Fruit fly (Drosophila melanogaster) whole organism, wandering third instar larva: ENCODE results near the gene Glut4EF.

ENCODE experiments used
- Abd-B ChIP-seq: fragments of >200 bp; optimal IDR thresholded peaks from 2 replicates; lab custom pipeline; 2017; ENCODE audit warnings: missing biosample characterization, missing genetic modification characterization
- CG32264 ChIP-seq: fragments of 200-800 bp; sonication (Bioruptor generic); optimal IDR thresholded peaks from 2 replicates; lab custom pipeline; 2016; ENCODE audit warnings: missing biosample characterization, missing genetic modification characterization
- CG9705 ChIP-seq: fragments of 200-800 bp; sonication (Bioruptor generic); optimal IDR thresholded peaks from 2 replicates; lab custom pipeline; 2018; ENCODE audit warnings: missing biosample characterization, mild to moderate bottlenecking, missing genetic modification characterization
- CrebA ChIP-seq: fragments of 200-800 bp; sonication (Bioruptor generic); optimal IDR thresholded peaks from 2 replicates; lab custom pipeline; 2016; ENCODE audit warnings: missing biosample characterization, mild to moderate bottlenecking, missing genetic modification characterization, borderline replicate concordance
- Dfd ChIP-seq: fragments of >200 bp; optimal IDR thresholded peaks from 2 replicates; lab custom pipeline; 2017; ENCODE audit warnings: missing biosample characterization, missing genetic modification characterization
- Dif ChIP-seq: fragments of 200-275, 200-300 bp; sonication (Bioruptor generic); optimal IDR thresholded peaks from 2 replicates; lab custom pipeline; 2018; ENCODE audit warnings: missing biosample characterization, missing genetic modification characterization; ENCODE audit not compliant: partially characterized antibody
- GATAd ChIP-seq: sonication (Bioruptor generic); optimal IDR thresholded peaks from 2 replicates; lab custom pipeline; 2016; ENCODE audit warnings: missing biosample characterization, missing genetic modification characterization
- HLH106 ChIP-seq: fragments of 200-800 bp; optimal IDR thresholded peaks from 3 replicates; lab custom pipeline; 2019; ENCODE audit warnings: missing biosample characterization, mild to moderate bottlenecking, missing genetic modification characterization, moderate library complexity
- Hnf4 ChIP-seq: fragments of 200-800 bp; sonication (Bioruptor generic); optimal IDR thresholded peaks from 2 replicates; lab custom pipeline; 2016; ENCODE audit warnings: missing biosample characterization, mild to moderate bottlenecking, missing genetic modification characterization
- Hr78 ChIP-seq: fragments of >200 bp; optimal IDR thresholded peaks from 2 replicates; lab custom pipeline; 2017; ENCODE audit warnings: missing biosample characterization, missing genetic modification characterization
- Hr83 ChIP-seq: fragments of 200-300 bp; sonication (Bioruptor generic); optimal IDR thresholded peaks from 2 replicates; lab custom pipeline; 2016; ENCODE audit warnings: missing biosample characterization, mild to moderate bottlenecking, missing genetic modification characterization, moderate library complexity; ENCODE audit not compliant: poor library complexity, severe bottlenecking
- Jra ChIP-seq: sonication (Bioruptor generic); optimal IDR thresholded peaks from 2 replicates; lab custom pipeline; 2016; ENCODE audit warnings: missing biosample characterization, missing genetic modification characterization
- Mio ChIP-seq: sonication (Bioruptor generic); optimal IDR thresholded peaks from 2 replicates; lab custom pipeline; 2016; ENCODE audit warnings: missing biosample characterization, missing genetic modification characterization
- Myc ChIP-seq: fragments of >200 bp; optimal IDR thresholded peaks from 2 replicates; lab custom pipeline; 2017
- N ChIP-seq: fragments of >200 bp; optimal IDR thresholded peaks from 2 replicates; lab custom pipeline; 2018; ENCODE audit warnings: missing biosample characterization, missing external identifiers, missing genetic modification characterization
- OdsH ChIP-seq: fragments of 200-800 bp; sonication (Bioruptor generic); optimal IDR thresholded peaks from 2 replicates; lab custom pipeline; 2016; ENCODE audit warnings: missing biosample characterization, mild to moderate bottlenecking, missing genetic modification characterization
- Rel ChIP-seq, 2 experiments: fragments of 200-800 bp; sonication (Bioruptor generic) in 1 of 2; optimal IDR thresholded peaks; 2 replicates in 1 of 2; 3 replicates in 1 of 2; lab custom pipeline; 2016 to 2019; ENCODE audit warnings: mild to moderate bottlenecking in 2 of 2, missing biosample characterization in 2 of 2, missing genetic modification characterization in 2 of 2, moderate library complexity in 1 of 2
- Sp1 ChIP-seq: fragments of 200-800 bp; sonication (Bioruptor generic); optimal IDR thresholded peaks from 3 replicates; lab custom pipeline; 2019; ENCODE audit warnings: missing biosample characterization, mild to moderate bottlenecking, missing genetic modification characterization, moderate library complexity
- Vsx2 ChIP-seq: fragments of 200-300, 225-300 bp; sonication (Bioruptor generic); optimal IDR thresholded peaks from 2 replicates; lab custom pipeline; 2018; ENCODE audit warnings: missing biosample characterization, missing genetic modification characterization; ENCODE audit not compliant: partially characterized antibody
- br ChIP-seq: fragments of 200-800 bp; sonication (Bioruptor generic); optimal IDR thresholded peaks from 2 replicates; lab custom pipeline; 2016; ENCODE audit warnings: missing biosample characterization, missing genetic modification characterization
- brk ChIP-seq: fragments of 200-800 bp; sonication (Bioruptor generic); optimal IDR thresholded peaks from 2 replicates; lab custom pipeline; 2016; ENCODE audit warnings: missing biosample characterization, mild to moderate bottlenecking, missing genetic modification characterization
- dl ChIP-seq, 2 experiments: fragments of 175-275, 200-275 bp in 1 of 2; fragments of 200-275 bp in 1 of 2; sonication (Bioruptor generic); optimal IDR thresholded peaks; lab custom pipeline; 2018; ENCODE audit warnings: mild to moderate bottlenecking in 2 of 2, missing biosample characterization in 2 of 2, missing genetic modification characterization in 2 of 2, moderate library complexity in 2 of 2; ENCODE audit not compliant: partially characterized antibody in 2 of 2, insufficient read depth in 1 of 2
- dmrt93B ChIP-seq: fragments of 200-800 bp; sonication (Bioruptor generic); optimal IDR thresholded peaks from 2 replicates; lab custom pipeline; 2018; ENCODE audit warnings: missing biosample characterization, mild to moderate bottlenecking, missing genetic modification characterization
- dsf ChIP-seq: sonication (Bioruptor generic); optimal IDR thresholded peaks from 2 replicates; lab custom pipeline; 2016; ENCODE audit warnings: missing biosample characterization, missing genetic modification characterization, borderline replicate concordance
- ey ChIP-seq: fragments of 200-800 bp; sonication (Bioruptor generic); optimal IDR thresholded peaks from 2 replicates; lab custom pipeline; 2016; ENCODE audit warnings: missing biosample characterization, missing genetic modification characterization
- foxo ChIP-seq, 2 experiments: fragments of 200-800 bp; sonication (Bioruptor generic); optimal IDR thresholded peaks; 2 replicates in 1 of 2; 3 replicates in 1 of 2; lab custom pipeline; 2016 to 2017; ENCODE audit warnings: missing biosample characterization in 2 of 2, missing genetic modification characterization in 2 of 2
- fru ChIP-seq: fragments of 200-800 bp; sonication (Bioruptor generic); optimal IDR thresholded peaks from 3 replicates; lab custom pipeline; 2016; ENCODE audit warnings: missing biosample characterization, mild to moderate bottlenecking, missing genetic modification characterization
- h ChIP-seq: fragments of 200-800 bp; sonication (Bioruptor generic); optimal IDR thresholded peaks from 3 replicates; lab custom pipeline; 2016; ENCODE audit warnings: missing biosample characterization, mild to moderate bottlenecking, missing genetic modification characterization
- jim ChIP-seq: fragments of 175-275, 200-325 bp; sonication (Bioruptor generic); optimal IDR thresholded peaks from 2 replicates; lab custom pipeline; 2016; ENCODE audit warnings: missing biosample characterization, mild to moderate bottlenecking, missing genetic modification characterization
- lola ChIP-seq: fragments of >200 bp; optimal IDR thresholded peaks from 2 replicates; lab custom pipeline; 2017; ENCODE audit warnings: missing biosample characterization, missing genetic modification characterization
- pan ChIP-seq: fragments of >200 bp; optimal IDR thresholded peaks from 2 replicates; lab custom pipeline; 2017
- psq ChIP-seq: fragments of 200-800 bp; sonication (Bioruptor generic); optimal IDR thresholded peaks from 3 replicates; lab custom pipeline; 2017; ENCODE audit warnings: missing biosample characterization, mild to moderate bottlenecking, missing genetic modification characterization, moderate library complexity
- rgr ChIP-seq: fragments of 200-800 bp; sonication (Bioruptor generic); optimal IDR thresholded peaks from 3 replicates; lab custom pipeline; 2016; ENCODE audit warnings: missing biosample characterization, mild to moderate bottlenecking, missing genetic modification characterization
- sage ChIP-seq: fragments of 200-800 bp; sonication (Bioruptor generic); optimal IDR thresholded peaks from 2 replicates; lab custom pipeline; 2016; ENCODE audit warnings: missing biosample characterization, mild to moderate bottlenecking, missing genetic modification characterization
- sv ChIP-seq: fragments of 200-800 bp; sonication (Bioruptor generic); optimal IDR thresholded peaks from 3 replicates; lab custom pipeline; 2016; ENCODE audit warnings: missing biosample characterization, missing genetic modification characterization
- tai ChIP-seq: sonication (Bioruptor generic); optimal IDR thresholded peaks from 2 replicates; lab custom pipeline; 2016; ENCODE audit warnings: missing biosample characterization, missing genetic modification characterization
- woc ChIP-seq: sonication (Bioruptor generic); optimal IDR thresholded peaks from 2 replicates; lab custom pipeline; 2016; ENCODE audit warnings: missing biosample characterization, mild to moderate bottlenecking, missing genetic modification characterization

The Glut4EF gene

dm6 chr3R:9910129-9910528 is 35.6 kb downstream of the Glut4EF start:
- no peak for TF ChIP-seq Abd-B
- no peak for TF ChIP-seq lola (GFP tag; lab: Kevin White, UChicago)
- TF ChIP-seq CrebA = no peak
- no peak for TF ChIP-seq Dfd (GFP tag; lab: Kevin White, UChicago)
- no peak for TF ChIP-seq ey (GFP tag; lab: Kevin White, UChicago)
- TF ChIP-seq Myc (lab: Kevin White, UChicago) = no peak
- no peak for TF ChIP-seq rgr (GFP tag; lab: Kevin White, UChicago)
- no peak for TF ChIP-seq sage (GFP tag; lab: Kevin White, UChicago)
- TF ChIP-seq Sp1 (GFP tag; lab: Kevin White, UChicago) = no peak
- no peak for TF ChIP-seq psq (GFP tag; lab: Kevin White, UChicago)
- TF ChIP-seq CG32264 (GFP tag; lab: Kevin White, UChicago) = no peak
- TF ChIP-seq fru = no peak
- TF ChIP-seq Hr78 (GFP tag; lab: Kevin White, UChicago) = no peak
- TF ChIP-seq HLH106 = no peak

dm6 chr3R:9910866-9911265 is 36.4 kb downstream of the Glut4EF start:
- TF ChIP-seq lola (GFP tag; lab: Kevin White, UChicago) (no peak), Myc (lab: Kevin White, UChicago) (no peak), sage (GFP tag; lab: Kevin White, UChicago) (no peak), Dfd (GFP tag; lab: Kevin White, UChicago) (no peak), h (GFP tag; lab: Kevin White, UChicago) (no peak), Hr78 (GFP tag; lab: Kevin White, UChicago) (no peak), Jra (GFP tag; lab: Kevin White, UChicago) (no peak), GATAd (GFP tag; lab: Kevin White, UChicago) (no peak), tai (GFP tag; lab: Kevin White, UChicago) (no peak), CG9705 (no peak), rgr (GFP tag; lab: Kevin White, UChicago) (no peak), sv (GFP tag; lab: Kevin White, UChicago) (no peak), Hnf4 (no peak)

DNA sequence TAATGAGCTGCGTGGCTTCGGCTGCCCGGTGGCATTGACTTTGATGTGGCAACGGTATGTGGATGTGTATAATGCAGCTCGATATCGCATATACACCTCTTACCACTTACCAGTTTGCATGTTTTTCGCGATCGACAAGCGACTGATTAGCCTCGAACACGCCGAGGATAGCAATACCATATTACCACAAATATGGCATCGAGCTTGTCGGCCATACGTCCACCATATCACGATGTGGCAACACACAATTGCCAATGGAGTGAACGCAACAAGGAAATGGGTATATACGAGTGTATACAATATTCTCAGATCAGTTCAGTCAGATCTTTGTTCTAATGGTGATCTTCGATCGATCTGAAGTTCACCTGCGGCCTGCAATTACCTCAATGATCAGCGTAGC is 37.3 kb downstream of the Glut4EF start:
- TF ChIP-seq sage (GFP tag; lab: Kevin White, UChicago) (no peak), sv (GFP tag; lab: Kevin White, UChicago) (no peak), Dif (GFP tag; lab: Kevin White, UChicago) (no peak), Jra (GFP tag; lab: Kevin White, UChicago) (no peak), brk (GFP tag; lab: Kevin White, UChicago) (no peak), Hnf4 (no peak), Myc (lab: Kevin White, UChicago) (no peak), N (GFP tag; lab: Kevin White, UChicago) (no peak), CG32264 (GFP tag; lab: Kevin White, UChicago) (no peak), tai (GFP tag; lab: Kevin White, UChicago) (no peak), dl (GFP tag; optimal IDR thresholded peaks at IDR 0.05; lab: Kevin White, UChicago; ENCODE audit: insufficient read depth in 1 of 2, partially characterized antibody in 2 of 2) (no peak), Mio (GFP tag; lab: Kevin White, UChicago) (no peak), CG9705 (no peak), Abd-B (no peak)
- TF ChIP-seq, all 38 proteins: peak for 0

dm6 chr3R:9913442-9913841 is 39.0 kb downstream of the Glut4EF start:
- TF ChIP-seq CG9705 (no peak), dl (GFP tag; optimal IDR thresholded peaks at IDR 0.05; lab: Kevin White, UChicago; ENCODE audit: insufficient read depth in 1 of 2, partially characterized antibody in 2 of 2) (no peak), N (GFP tag; lab: Kevin White, UChicago) (no peak), sv (GFP tag; lab: Kevin White, UChicago) (no peak), dsf (GFP tag; lab: Kevin White, UChicago) (no peak), CG32264 (GFP tag; lab: Kevin White, UChicago) (no peak), dmrt93B (GFP tag; lab: Kevin White, UChicago) (peak; percentile 27), brk (GFP tag; lab: Kevin White, UChicago) (peak; percentile 0), h (GFP tag; lab: Kevin White, UChicago) (peak; percentile 71), tai (GFP tag; lab: Kevin White, UChicago) (no peak), sage (GFP tag; lab: Kevin White, UChicago) (peak; percentile 21), Dif (GFP tag; lab: Kevin White, UChicago) (no peak), Vsx2 (GFP tag; lab: Kevin White, UChicago) (no peak), Hnf4 (peak; percentile 52), Rel (GFP tag; optimal IDR thresholded peaks at IDR 0.05; lab: Kevin White, UChicago) (no peak), Rel (tag; optimal IDR thresholded peaks at IDR 0.05; lab: Kevin White, UChicago) (no peak), pan (lab: Kevin White, UChicago) (no peak), CrebA (no peak), Abd-B (no peak), Mio (GFP tag; lab: Kevin White, UChicago) (no peak), Jra (GFP tag; lab: Kevin White, UChicago) (no peak), Dfd (GFP tag; lab: Kevin White, UChicago) (no peak), rgr (GFP tag; lab: Kevin White, UChicago) (peak; percentile 44), OdsH (GFP tag; lab: Kevin White, UChicago) (peak; percentile 28), lola (GFP tag; lab: Kevin White, UChicago) (no peak), GATAd (GFP tag; lab: Kevin White, UChicago) (no peak), foxo (GFP tag; optimal IDR thresholded peaks at IDR 0.05; lab: Kevin White, UChicago) (peak in 1 of 2 experiments; percentile 64), ey (GFP tag; lab: Kevin White, UChicago) (peak; percentile 54), Hr78 (GFP tag; lab: Kevin White, UChicago) (no peak), Myc (lab: Kevin White, UChicago) (no peak), HLH106 (peak; percentile 65), psq (GFP tag; lab: Kevin White, UChicago) (peak; percentile 55), br (GFP tag; lab: Kevin White, UChicago) (peak; percentile 70), Hr83 (GFP tag; lab: Kevin White, UChicago) (no peak), jim (GFP tag; lab: Kevin White, UChicago) (no peak), woc (GFP tag; lab: Kevin White, UChicago) (peak; percentile 27), Sp1 (GFP tag; lab: Kevin White, UChicago) (peak; percentile 57)
